Worm (Caenorhabditis elegans) whole organism, mixed stage, embryonic: ENCODE data around the gene F25G6.8.

Source experiments
- bed-3 ChIP-seq: fragments of 200-800 bp; sonication (Bioruptor generic); optimal IDR thresholded peaks from 3 replicates; lab custom pipeline; 2018; ENCODE audit warnings: mild to moderate bottlenecking, missing genetic modification characterization, moderate library complexity, missing compliant biosample characterization
- blmp-1 ChIP-seq: fragments of 150-350 bp; optimal IDR thresholded peaks from 2 replicates; lab custom pipeline; 2014; ENCODE audit warnings: missing biosample characterization, missing genetic modification characterization
- ceh-39 ChIP-seq: fragments of 150-350 bp; optimal IDR thresholded peaks from 2 replicates; lab custom pipeline; 2014; ENCODE audit warnings: missing biosample characterization, missing genetic modification characterization
- ceh-43 ChIP-seq: fragments of 200-800 bp; sonication (Bioruptor generic); optimal IDR thresholded peaks from 2 replicates; lab custom pipeline; 2018; ENCODE audit warnings: mild to moderate bottlenecking, missing genetic modification characterization, moderate library complexity, missing compliant biosample characterization
- ceh-83 ChIP-seq: fragments of 200-800 bp; sonication (Bioruptor generic); optimal IDR thresholded peaks from 2 replicates; lab custom pipeline; 2018; ENCODE audit warnings: mild to moderate bottlenecking, missing genetic modification characterization, missing compliant biosample characterization
- cnd-1 ChIP-seq: fragments of 200-800 bp; sonication (Bioruptor generic); optimal IDR thresholded peaks from 2 replicates; lab custom pipeline; 2018; ENCODE audit warnings: mild to moderate bottlenecking, missing genetic modification characterization, missing compliant biosample characterization
- drap-1 ChIP-seq: fragments of 200-800 bp; sonication (Bioruptor generic); optimal IDR thresholded peaks from 3 replicates; lab custom pipeline; 2018; ENCODE audit warnings: mild to moderate bottlenecking, missing genetic modification characterization, missing compliant biosample characterization
- elt-1 ChIP-seq: sonication (generic microtip); optimal IDR thresholded peaks from 2 replicates; lab custom pipeline; 2017; ENCODE audit warnings: missing genetic modification characterization, mild to moderate bottlenecking, missing compliant biosample characterization, antibody characterized with exemption, moderate library complexity, borderline replicate concordance; ENCODE audit not compliant: insufficient read depth
- elt-3 ChIP-seq: fragments of 150-350 bp; optimal IDR thresholded peaks from 2 replicates; lab custom pipeline; 2014; ENCODE audit warnings: missing biosample characterization, missing genetic modification characterization
- ham-2 ChIP-seq: fragments of 200-800 bp; sonication (Bioruptor generic); optimal IDR thresholded peaks from 2 replicates; lab custom pipeline; 2018; ENCODE audit warnings: mild to moderate bottlenecking, missing genetic modification characterization, missing compliant biosample characterization
- hlh-1 ChIP-seq: fragments of 150-350 bp; optimal IDR thresholded peaks from 2 replicates; lab custom pipeline; 2014; ENCODE audit warnings: missing biosample characterization, missing genetic modification reagents, missing genetic modification characterization
- lin-13 ChIP-seq: fragments of 150-350 bp; optimal IDR thresholded peaks from 2 replicates; lab custom pipeline; 2014; ENCODE audit warnings: missing biosample characterization, missing genetic modification characterization
- lin-32 ChIP-seq: fragments of 200-800 bp; sonication (Bioruptor generic); optimal IDR thresholded peaks from 2 replicates; lab custom pipeline; 2018; ENCODE audit warnings: mild to moderate bottlenecking, missing genetic modification characterization, missing compliant biosample characterization
- lsy-2 ChIP-seq: fragments of 150-350 bp; optimal IDR thresholded peaks from 2 replicates; lab custom pipeline; 2014; ENCODE audit warnings: missing biosample characterization, missing genetic modification characterization
- mab-5 ChIP-seq: fragments of 150-350 bp; optimal IDR thresholded peaks from 2 replicates; lab custom pipeline; 2014; ENCODE audit warnings: missing biosample characterization, missing genetic modification characterization
- mep-1 ChIP-seq: fragments of 150-350 bp; optimal IDR thresholded peaks from 2 replicates; lab custom pipeline; 2017; ENCODE audit warnings: missing biosample characterization, missing genetic modification reagents, missing genetic modification characterization, inconsistent platforms
- mls-2 ChIP-seq: sonication (generic microtip); optimal IDR thresholded peaks from 2 replicates; lab custom pipeline; 2016; ENCODE audit warnings: mild to moderate bottlenecking, missing genetic modification characterization, moderate library complexity, missing compliant biosample characterization
- nhr-12 ChIP-seq: fragments of 150-350 bp; optimal IDR thresholded peaks from 2 replicates; lab custom pipeline; 2014; ENCODE audit warnings: missing biosample characterization, missing genetic modification characterization
- nhr-2 ChIP-seq: fragments of 150-350 bp; optimal IDR thresholded peaks from 2 replicates; lab custom pipeline; 2014; ENCODE audit warnings: missing biosample characterization, missing genetic modification characterization
- nhr-237 ChIP-seq: fragments of 150-350 bp; optimal IDR thresholded peaks from 2 replicates; lab custom pipeline; 2014; ENCODE audit warnings: missing biosample characterization, missing genetic modification characterization
- nhr-28 ChIP-seq: fragments of 150-350 bp; optimal IDR thresholded peaks from 2 replicates; lab custom pipeline; 2014; ENCODE audit warnings: missing biosample characterization, missing genetic modification characterization
- nhr-76 ChIP-seq: sonication (generic microtip); optimal IDR thresholded peaks from 2 replicates; lab custom pipeline; 2017; ENCODE audit warnings: missing biosample characterization, missing genetic modification characterization
- pha-4 ChIP-seq: fragments of 150-350 bp; optimal IDR thresholded peaks from 2 replicates; lab custom pipeline; 2018; ENCODE audit warnings: missing biosample characterization, missing genetic modification reagents, missing genetic modification characterization
- sem-2 ChIP-seq: fragments of 200-800 bp; sonication (Bioruptor generic); optimal IDR thresholded peaks from 2 replicates; lab custom pipeline; 2018; ENCODE audit warnings: mild to moderate bottlenecking, missing genetic modification characterization, missing compliant biosample characterization
- sptf-1 ChIP-seq: sonication (generic microtip); optimal IDR thresholded peaks from 2 replicates; lab custom pipeline; 2017; ENCODE audit warnings: mild to moderate bottlenecking, missing genetic modification characterization, moderate library complexity, missing compliant biosample characterization
- tbx-8 ChIP-seq: fragments of 200-800 bp; sonication (Bioruptor generic); optimal IDR thresholded peaks from 2 replicates; lab custom pipeline; 2018; ENCODE audit warnings: mild to moderate bottlenecking, missing genetic modification characterization, moderate library complexity, missing compliant biosample characterization
- unc-120 ChIP-seq: sonication (generic microtip); optimal IDR thresholded peaks from 2 replicates; lab custom pipeline; 2017; ENCODE audit warnings: missing genetic modification characterization, missing compliant biosample characterization; ENCODE audit not compliant: poor library complexity, severe bottlenecking
- unc-39 ChIP-seq: fragments of 150-350 bp; optimal IDR thresholded peaks from 2 replicates; lab custom pipeline; 2014; ENCODE audit warnings: missing biosample characterization, missing genetic modification characterization
- unc-62 ChIP-seq: fragments of 150-350 bp; optimal IDR thresholded peaks from 2 replicates; lab custom pipeline; 2014; ENCODE audit warnings: missing biosample characterization, missing genetic modification reagents, missing genetic modification characterization
- zip-8 ChIP-seq: fragments of 150-350 bp; optimal IDR thresholded peaks from 2 replicates; lab custom pipeline; 2014; ENCODE audit warnings: missing biosample characterization, missing genetic modification characterization
- ztf-11 ChIP-seq: fragments of 150-350 bp; optimal IDR thresholded peaks from 2 replicates; lab custom pipeline; 2014; ENCODE audit warnings: missing biosample characterization, missing genetic modification characterization

F25G6.8 gene

DNA sequence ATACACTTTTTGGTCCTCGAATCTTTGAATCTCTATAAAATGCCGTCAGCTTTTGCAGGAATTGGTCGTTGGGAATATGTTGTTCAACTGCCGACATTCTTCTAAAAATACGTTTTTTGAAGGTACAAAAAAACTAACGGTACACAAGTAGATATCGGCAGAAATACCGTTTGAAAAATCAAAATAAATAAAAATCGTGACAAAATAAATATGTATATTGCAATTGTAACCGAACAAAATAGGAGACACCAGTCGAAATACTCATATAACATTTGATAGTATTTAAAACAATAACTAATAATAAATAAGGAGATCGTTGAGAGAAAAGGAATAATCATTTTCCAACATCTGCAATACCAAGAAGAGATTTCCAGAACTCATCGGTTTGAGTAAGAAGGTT, at the start of gene F25G6.8:
F25G6.8 (minus strand) TSS at position 101 of the 400 bp plus-strand sequence.
- no peak for TF ChIP-seq nhr-2 (tag; lab: Kevin White, UChicago)
- TF ChIP-seq ceh-43 (GFP tag; lab: Kevin White, UChicago): no peak
- TF ChIP-seq ceh-39 (tag; lab: Kevin White, UChicago): no peak
- TF ChIP-seq mep-1 (tag; lab: Kevin White, UChicago): no peak
- no peak for TF ChIP-seq elt-1 (tag; lab: Kevin White, UChicago)
- no peak for TF ChIP-seq nhr-237 (tag; lab: Kevin White, UChicago)
- TF ChIP-seq unc-62 (GFP tag; lab: Kevin White, UChicago): no peak

DNA sequence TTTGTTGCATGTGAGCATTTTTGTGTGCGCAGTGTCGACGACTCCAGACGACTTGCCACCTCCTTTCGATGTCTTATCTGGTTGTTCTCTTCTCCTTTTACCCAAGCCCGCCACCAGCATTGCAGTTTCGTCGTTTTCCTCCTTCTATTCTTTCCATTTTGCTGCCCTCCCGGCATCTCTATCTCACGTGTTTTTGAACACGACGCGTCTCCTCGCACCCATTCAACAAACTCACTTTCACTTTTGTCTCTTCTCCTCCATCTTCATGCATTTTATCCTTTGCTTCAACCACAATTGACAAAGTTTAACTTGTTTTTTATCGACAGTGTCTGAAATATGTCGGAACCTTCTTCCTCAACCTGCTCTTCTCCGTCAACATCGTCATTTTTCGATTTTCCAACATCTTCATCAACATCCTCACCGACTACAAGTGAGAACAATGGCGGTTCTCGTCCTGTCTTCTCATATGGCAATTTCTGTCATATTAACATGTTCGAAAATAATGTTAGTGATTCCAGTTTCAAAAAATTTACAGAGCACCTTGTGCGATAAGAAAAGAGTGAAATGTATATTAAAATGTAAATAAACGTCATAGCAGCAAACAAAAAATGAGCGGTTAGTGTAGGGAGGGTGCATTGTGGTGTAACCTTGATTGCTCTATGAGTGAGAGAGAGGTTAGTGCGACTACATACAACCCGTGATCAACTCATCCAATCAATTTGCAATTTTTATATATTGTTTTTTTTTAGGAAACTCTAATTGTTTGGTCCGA, 45.8 kb upstream of the F25G6.8 start, which contains the start of gene fip-4:
fip-4 (minus strand) TSS at position 636 of the 772 bp plus-strand sequence.
- TF ChIP-seq nhr-12 (tag; lab: Kevin White, UChicago): no peak
- TF ChIP-seq elt-3 (tag; lab: Kevin White, UChicago): no peak
- TF ChIP-seq mab-5 (tag; lab: Kevin White, UChicago): no peak
- TF ChIP-seq tbx-8 (GFP tag; lab: Kevin White, UChicago): no peak
- TF ChIP-seq bed-3: no peak
- TF ChIP-seq nhr-28 (tag; lab: Kevin White, UChicago): no peak
- TF ChIP-seq ztf-11 (tag; lab: Kevin White, UChicago): no peak
- TF ChIP-seq sem-2 (GFP tag; lab: Kevin White, UChicago): no peak
- TF ChIP-seq ham-2: no peak
- TF ChIP-seq unc-62 (GFP tag; lab: Kevin White, UChicago): no peak
- TF ChIP-seq ceh-43 (GFP tag; lab: Kevin White, UChicago): no peak
- TF ChIP-seq sptf-1 (tag; lab: Kevin White, UChicago): no peak
- TF ChIP-seq ceh-83 (GFP tag; lab: Kevin White, UChicago): no peak
- TF ChIP-seq lin-32 (GFP tag; lab: Kevin White, UChicago): no peak

- no peak for TF ChIP-seq nhr-76 (tag; lab: Kevin White, UChicago)
- peak; percentile 48 for TF ChIP-seq ham-2
Measured at ce11 chrV:8609776-8610529, 45.0 kb upstream of the F25G6.8 start.

ce11 chrV:8608483-8608882, 43.5 kb upstream of the F25G6.8 start:
- TF ChIP-seq ham-2 (no peak), zip-8 (tag; lab: Kevin White, UChicago) (no peak), unc-120 (tag; lab: Kevin White, UChicago) (no peak), cnd-1 (tag; lab: Kevin White, UChicago) (no peak), unc-39 (tag; lab: Kevin White, UChicago) (no peak), ceh-83 (GFP tag; lab: Kevin White, UChicago) (no peak), hlh-1 (tag; lab: Kevin White, UChicago) (no peak), blmp-1 (tag; lab: Kevin White, UChicago) (no peak), mls-2 (no peak), nhr-237 (tag; lab: Kevin White, UChicago) (no peak)

ce11 chrV:8607353-8607850, 42.4 kb upstream of the F25G6.8 start, which contains the start of gene smk-1:
TSS of gene smk-1 (plus strand) at chrV:8607800.
- TF ChIP-seq mep-1 (tag; lab: Kevin White, UChicago): no peak
- no peak for TF ChIP-seq drap-1 (GFP tag; lab: Kevin White, UChicago)
- TF ChIP-seq mls-2: no peak
- TF ChIP-seq nhr-2 (tag; lab: Kevin White, UChicago): no peak
- no peak for TF ChIP-seq blmp-1 (tag; lab: Kevin White, UChicago)
- no peak for TF ChIP-seq lin-13 (tag; lab: Kevin White, UChicago)
- no peak for TF ChIP-seq unc-120 (tag; lab: Kevin White, UChicago)
- TF ChIP-seq pha-4 (tag; lab: Kevin White, UChicago): no peak
- TF ChIP-seq lsy-2 (tag; lab: Kevin White, UChicago): no peak
- TF ChIP-seq cnd-1 (tag; lab: Kevin White, UChicago): no peak
- TF ChIP-seq elt-3 (tag; lab: Kevin White, UChicago): no peak
- no peak for TF ChIP-seq ceh-83 (GFP tag; lab: Kevin White, UChicago)
- TF ChIP-seq sem-2 (GFP tag; lab: Kevin White, UChicago): no peak
- TF ChIP-seq ceh-43 (GFP tag; lab: Kevin White, UChicago): no peak
- TF ChIP-seq hlh-1 (tag; lab: Kevin White, UChicago): no peak
